Worm (Caenorhabditis elegans): ENCODE data around the gene rer-1.

The rer-1 gene

DNA sequence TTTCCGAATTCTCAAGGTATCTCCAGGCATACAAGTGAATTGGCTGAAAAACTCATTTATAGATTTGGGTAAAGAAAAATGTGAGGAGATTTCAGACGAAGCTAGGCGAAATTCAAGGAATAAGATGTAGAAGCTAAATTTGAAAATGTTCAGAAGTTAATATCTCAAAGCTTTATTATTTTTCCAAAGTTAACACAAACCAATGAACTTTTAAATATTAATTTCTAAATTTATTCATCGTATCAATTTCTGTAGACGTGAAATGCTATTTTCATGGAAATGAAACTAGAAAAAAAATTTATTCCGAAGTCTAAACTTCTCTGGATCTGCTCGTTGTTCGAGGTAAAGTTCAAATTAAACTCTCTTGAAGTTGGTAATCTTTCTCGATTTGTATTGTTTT, 34.1 kb downstream of the rer-1 start, which contains the start of gene agxt-1:
Gene agxt-1 (plus strand): TSS at position 301 of the 400 bp plus-strand sequence.
- TF ChIP-seq ekl-4 (GFP tag; IDR thresholded peaks at IDR 0.05): no peak
- TF ChIP-seq rpc-1 (optimal IDR thresholded peaks at IDR 0.05): no peak
- no peak for TF ChIP-seq rpc-1 (tag; optimal IDR thresholded peaks at IDR 0.05)
- TF ChIP-seq sptf-2 (GFP tag; optimal IDR thresholded peaks at IDR 0.05): no peak
- TF ChIP-seq K12H6.12 (tag; optimal IDR thresholded peaks at IDR 0.05): no peak
- no peak for TF ChIP-seq Y95B8A.8 (GFP tag; IDR thresholded peaks at IDR 0.05)
- TF ChIP-seq hrde-1 (tag; optimal IDR thresholded peaks at IDR 0.05; ENCODE audit: borderline replicate concordance): no peak
- TF ChIP-seq attf-5 (GFP tag; optimal IDR thresholded peaks at IDR 0.05): no peak
- TF ChIP-seq lag-1 (GFP tag; IDR thresholded peaks at IDR 0.05): no peak
- TF ChIP-seq lin-54 (GFP tag; optimal IDR thresholded peaks at IDR 0.05): no peak
- TF ChIP-seq nfya-2 (GFP tag; IDR thresholded peaks at IDR 0.05): no peak

DNA sequence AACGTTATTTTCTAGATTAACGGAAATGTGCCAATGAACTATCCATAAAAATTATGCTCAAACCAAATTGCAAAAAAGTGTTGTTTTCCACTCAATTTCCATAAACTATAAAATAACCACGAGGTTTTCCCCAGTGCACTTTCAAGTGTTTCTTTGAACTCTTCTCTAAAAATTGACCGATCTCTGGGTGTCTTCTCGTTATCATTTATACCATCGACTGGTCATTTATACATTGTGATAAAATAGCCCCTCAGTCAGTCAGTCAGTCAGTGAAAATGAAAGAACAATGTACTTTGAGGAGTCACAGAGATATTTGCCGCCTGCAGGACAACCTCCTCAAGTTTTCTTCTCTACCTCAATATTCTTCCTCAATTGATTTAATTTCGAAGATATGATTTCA, 34.8 kb downstream of the rer-1 start:
- TF ChIP-seq snpc-4 (GFP tag; optimal IDR thresholded peaks at IDR 0.05) (no peak), snpc-4 (tag; optimal IDR thresholded peaks at IDR 0.05) (no peak), bed-1 (GFP tag; IDR thresholded peaks at IDR 0.05) (no peak), nhr-80 (tag; optimal IDR thresholded peaks at IDR 0.05) (no peak), lin-26 (GFP tag; IDR thresholded peaks at IDR 0.05) (no peak), F33H1.4 (GFP tag; IDR thresholded peaks at IDR 0.05) (no peak), cebp-1 (GFP tag; IDR thresholded peaks at IDR 0.05) (no peak), cebp-1 (tag; optimal IDR thresholded peaks at IDR 0.05) (no peak), lag-1 (GFP tag; IDR thresholded peaks at IDR 0.05) (no peak), rec-8 (tag; optimal IDR thresholded peaks at IDR 0.05) (no peak), mcd-1 (GFP tag; IDR thresholded peaks at IDR 0.05) (no peak), egl-44 (GFP tag; IDR thresholded peaks at IDR 0.05) (no peak), efl-1 (GFP tag; optimal IDR thresholded peaks at IDR 0.05) (no peak)

DNA sequence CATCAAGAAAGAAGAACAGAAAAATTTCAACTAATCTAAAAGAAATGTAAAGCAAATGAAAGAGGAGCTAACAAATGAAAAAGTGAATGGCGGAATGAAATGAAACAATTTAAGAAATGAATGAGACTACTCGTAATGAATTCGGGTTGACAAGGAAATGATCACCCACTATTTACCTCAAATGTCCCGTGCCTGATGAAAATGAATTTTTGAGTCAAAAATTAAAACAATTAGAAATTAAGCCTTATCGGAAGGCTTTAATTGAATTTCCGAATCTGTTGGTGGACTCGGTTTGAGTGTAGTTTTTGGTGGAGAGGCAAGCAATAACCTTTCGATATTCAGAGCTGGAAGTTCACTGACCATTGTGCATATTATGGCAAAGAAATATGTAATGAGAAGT, 37.8 kb downstream of the rer-1 start:
- TF ChIP-seq let-526 (GFP tag; IDR thresholded peaks at IDR 0.05): no peak
- no peak for TF ChIP-seq lin-54 (GFP tag; optimal IDR thresholded peaks at IDR 0.05)
- TF ChIP-seq C17E4.6 (GFP tag; IDR thresholded peaks at IDR 0.05): no peak
- TF ChIP-seq pbrm-1 (GFP tag; IDR thresholded peaks at IDR 0.05): no peak
- no peak for TF ChIP-seq cebp-2 (GFP tag; IDR thresholded peaks at IDR 0.05)
- no peak for TF ChIP-seq mxl-1 (tag; optimal IDR thresholded peaks at IDR 0.05)
- no peak for TF ChIP-seq ceh-27 (GFP tag; optimal IDR thresholded peaks at IDR 0.05)
- TF ChIP-seq nhr-27 (tag; optimal IDR thresholded peaks at IDR 0.05): no peak

DNA sequence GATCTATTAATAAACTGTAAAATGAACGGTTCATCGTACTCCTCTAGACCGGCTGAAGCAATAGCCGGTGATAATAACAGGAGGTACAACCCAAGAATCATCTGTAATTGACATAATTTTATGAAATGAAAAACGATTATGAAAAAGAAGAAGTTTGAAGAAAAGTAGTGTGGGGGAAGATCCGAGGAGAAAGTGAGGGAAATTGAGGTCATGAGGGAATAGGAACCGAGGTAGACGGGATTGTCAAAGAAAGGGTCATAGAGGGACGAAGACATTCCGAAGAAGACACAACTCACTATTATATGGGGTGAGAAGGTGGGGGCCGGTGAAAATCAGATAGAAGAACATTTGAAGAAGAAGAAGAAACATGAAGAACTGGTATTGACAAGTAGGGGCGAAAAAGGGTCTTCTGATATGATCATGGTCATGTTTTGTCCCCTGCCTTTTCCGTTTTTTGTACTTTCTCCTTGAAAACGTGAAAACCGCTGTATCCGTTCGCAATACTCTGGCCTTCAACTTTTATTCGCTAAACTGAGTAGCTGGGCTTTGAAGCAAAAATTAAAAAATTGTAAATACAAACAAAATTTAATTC, 40.9 kb downstream of the rer-1 start, which contains the start of gene oac-46:
Gene oac-46 (minus strand): TSS at position 101 of the 592 bp plus-strand sequence.
- no peak for TF ChIP-seq gei-17 (GFP tag; optimal IDR thresholded peaks at IDR 0.05)
- TF ChIP-seq sea-2 (GFP tag; IDR thresholded peaks at IDR 0.05): no peak
- TF ChIP-seq nhr-27 (tag; optimal IDR thresholded peaks at IDR 0.05): no peak
- TF ChIP-seq lag-1 (GFP tag; IDR thresholded peaks at IDR 0.05): no peak
- no peak for TF ChIP-seq F49E8.2 (tag; optimal IDR thresholded peaks at IDR 0.05; ENCODE audit: insufficient read depth)
- no peak for TF ChIP-seq snpc-4 (GFP tag; optimal IDR thresholded peaks at IDR 0.05)
- no peak for TF ChIP-seq snpc-4 (tag; optimal IDR thresholded peaks at IDR 0.05)
- TF ChIP-seq nhr-120 (GFP tag; IDR thresholded peaks at IDR 0.05): no peak
- TF ChIP-seq Y79H2A.3 (GFP tag; conservative IDR thresholded peaks at IDR 0.05): no peak
- TF ChIP-seq attf-5 (GFP tag; optimal IDR thresholded peaks at IDR 0.05): no peak
- no peak for TF ChIP-seq let-607 (tag; optimal IDR thresholded peaks at IDR 0.05)
- TF ChIP-seq ZK185.1 (tag; optimal IDR thresholded peaks at IDR 0.05; ENCODE audit: poor library complexity, severe bottlenecking): no peak
- no peak for TF ChIP-seq sptf-2 (GFP tag; optimal IDR thresholded peaks at IDR 0.05)
- no peak for TF ChIP-seq F37B4.10 (GFP tag; IDR thresholded peaks at IDR 0.05)
